Worm (Caenorhabditis elegans) whole organism, early embryonic: ENCODE data around the gene Y68A4B.3.
"Not testable (repeated sequence)": the region's sequence is repeated elsewhere in the genome, so short reads cannot be mapped to it uniquely, and the experiment has no call there.

Source experiments
- F13C5.2 ChIP-seq: sonication (generic microtip); optimal IDR thresholded peaks from 2 replicates; lab custom pipeline; 2017; ENCODE audit warnings: mild to moderate bottlenecking, missing genetic modification characterization, inconsistent platforms, missing compliant biosample characterization
- ama-1 ChIP-seq: fragments of 150-350 bp; optimal IDR thresholded peaks from 2 replicates; lab custom pipeline; 2014
- ceh-13 ChIP-seq: fragments of 200-800 bp; sonication (Bioruptor generic); optimal IDR thresholded peaks from 2 replicates; lab custom pipeline; 2018; ENCODE audit warnings: mild to moderate bottlenecking, missing genetic modification characterization, missing compliant biosample characterization
- ets-7 ChIP-seq: sonication (generic microtip); optimal IDR thresholded peaks from 2 replicates; lab custom pipeline; 2016; ENCODE audit warnings: missing genotype, missing genetic modification characterization, missing compliant biosample characterization
- flt-1 ChIP-seq: fragments of 200-800 bp; sonication (Bioruptor generic); IDR thresholded peaks from 2 replicates; pipeline ENCODE4 v1.3.6; 2022; ENCODE audit warnings: missing genetic modification characterization, missing compliant biosample characterization
- hmbx-1 ChIP-seq: sonication (generic microtip); optimal IDR thresholded peaks from 2 replicates; lab custom pipeline; 2016; ENCODE audit warnings: mild to moderate bottlenecking, missing genetic modification characterization, missing compliant biosample characterization
- pes-1 ChIP-seq: fragments of 200-800 bp; sonication (Bioruptor generic); IDR thresholded peaks from 2 replicates; pipeline ENCODE4 v1.3.6; 2022; ENCODE audit warnings: missing genetic modification reagents, missing genetic modification characterization, missing compliant biosample characterization
- scrt-1 ChIP-seq: fragments of 200-800 bp; sonication (Bioruptor generic); IDR thresholded peaks from 2 replicates; pipeline ENCODE4 v1.3.6; 2022; ENCODE audit warnings: missing genetic modification characterization, missing compliant biosample characterization
- sea-1 ChIP-seq: fragments of 200-800 bp; sonication (Bioruptor generic); conservative IDR thresholded peaks from 2 replicates; pipeline ENCODE4 v1.3.6; 2022; ENCODE audit warnings: missing genetic modification characterization, missing compliant biosample characterization
- tbx-37 ChIP-seq: fragments of 200-800 bp; sonication (Bioruptor generic); conservative IDR thresholded peaks from 2 replicates; pipeline ENCODE4 v1.3.6; 2022; ENCODE audit warnings: missing genetic modification reagents, missing genetic modification characterization, missing compliant biosample characterization
- tra-4 ChIP-seq: sonication (generic microtip); optimal IDR thresholded peaks from 2 replicates; lab custom pipeline; 2017; ENCODE audit warnings: missing genetic modification characterization, missing compliant biosample characterization

DNA sequence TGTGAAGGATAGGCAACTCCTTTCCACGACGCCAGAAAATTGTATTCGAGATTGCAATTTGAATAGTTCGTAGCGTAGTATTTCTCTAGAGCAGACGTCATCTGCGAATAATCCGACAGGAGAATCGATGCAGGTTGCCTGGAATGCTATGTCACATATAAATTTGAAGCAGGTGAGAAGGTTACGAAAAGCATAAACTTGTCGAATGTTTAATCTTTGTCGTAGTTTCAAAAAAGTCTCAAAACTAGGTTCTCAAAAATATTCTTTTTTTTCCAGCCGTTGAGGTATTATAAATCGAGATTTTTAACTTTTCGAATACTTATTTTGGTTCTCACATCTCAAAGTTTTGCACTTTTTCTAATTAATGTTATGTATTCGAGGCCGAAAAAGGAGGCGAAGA, 12.6 kb upstream of the Y68A4B.3 start, which contains the start of gene srh-116:
- TF ChIP-seq ama-1 (lab: Kevin White, UChicago); ceh-13 (GFP tag; lab: Kevin White, UChicago); tbx-37 (GFP tag; lab: Robert Waterston, UW); sea-1; tra-4 (tag; lab: Kevin White, UChicago); pes-1 (GFP tag; lab: Robert Waterston, UW); ets-7 (tag; lab: Kevin White, UChicago); scrt-1 (GFP tag; lab: Robert Waterston, UW); F13C5.2 (tag; lab: Kevin White, UChicago); hmbx-1 (tag; lab: Kevin White, UChicago); flt-1 (GFP tag; lab: Robert Waterston, UW): not testable (repeated sequence)
